Worm (Caenorhabditis elegans) whole organism, dauer: ENCODE data around the gene ndus-8.

ENCODE experiments used
- unc-62 ChIP-seq: sonication (generic microtip); optimal IDR thresholded peaks from 2 replicates; lab custom pipeline; 2017; ENCODE audit warnings: missing biosample characterization, missing genetic modification reagents, missing genetic modification characterization

ndus-8 gene

DNA sequence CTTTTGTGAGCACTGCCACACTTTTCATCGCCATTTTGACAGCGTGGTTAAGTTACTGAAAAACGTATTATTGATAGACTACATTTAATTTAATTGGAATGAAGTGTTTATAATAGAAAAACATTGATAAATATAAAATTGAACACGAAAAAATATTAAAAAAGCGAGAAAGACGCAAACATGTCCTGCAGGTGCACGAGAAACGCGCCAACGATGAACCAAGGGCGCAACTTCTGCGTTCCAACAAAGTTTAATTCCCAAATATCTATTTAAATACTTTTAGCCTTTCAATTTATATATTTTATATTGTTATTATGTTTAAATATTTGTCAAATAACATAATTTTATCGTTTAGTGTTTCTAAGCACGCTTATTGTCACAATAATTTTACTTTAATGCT lies at the start of gene ndus-8:
Gene ndus-8, minus strand, starts transcription at position 55 of the 400 bp plus-strand sequence.
- no peak for TF ChIP-seq unc-62 (GFP tag; lab: Kevin White, UChicago)

DNA sequence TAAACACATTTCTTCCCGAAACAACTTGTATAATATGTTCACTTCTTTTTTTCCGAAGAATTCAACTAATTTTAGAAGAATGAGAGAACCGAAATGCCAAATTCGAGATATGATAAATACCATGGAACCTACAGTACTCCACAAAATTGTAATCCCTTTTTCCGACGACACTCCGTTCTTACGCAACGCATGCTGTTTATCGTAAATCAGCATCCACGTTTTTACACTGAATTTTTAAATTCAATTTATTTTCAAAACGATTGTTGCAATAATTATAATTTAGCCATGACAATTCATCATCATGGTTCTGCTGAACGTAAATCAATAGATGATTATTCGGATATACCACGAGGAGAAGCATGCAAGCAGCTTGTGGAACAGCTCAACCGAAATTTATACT lies 47.2 kb upstream of the ndus-8 start, which contains the start of gene B0361.3:
Gene B0361.3, plus strand, starts transcription at position 284 of the 400 bp plus-strand sequence.
- no peak for TF ChIP-seq unc-62 (GFP tag; lab: Kevin White, UChicago)

DNA sequence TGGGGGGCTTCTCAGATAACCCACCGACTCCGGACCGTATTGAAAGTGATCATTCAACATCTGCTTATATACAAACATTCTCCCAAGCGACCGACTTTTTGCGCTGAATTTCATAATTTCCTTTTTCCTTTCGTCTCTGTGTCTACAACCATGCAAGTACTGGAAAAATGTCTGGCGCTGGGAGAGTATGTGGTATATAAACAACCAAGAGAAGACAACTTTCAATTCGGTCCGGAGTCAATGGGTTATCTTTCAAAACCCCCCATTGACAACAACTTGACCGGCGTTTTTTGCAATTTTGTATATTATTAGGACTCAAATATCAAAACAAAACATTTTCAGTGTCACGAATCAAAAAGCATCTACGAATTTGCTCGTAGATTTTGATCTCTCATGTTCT lies 44.5 kb upstream of the ndus-8 start:
- TF ChIP-seq unc-62 (GFP tag; lab: Kevin White, UChicago) = no peak

DNA sequence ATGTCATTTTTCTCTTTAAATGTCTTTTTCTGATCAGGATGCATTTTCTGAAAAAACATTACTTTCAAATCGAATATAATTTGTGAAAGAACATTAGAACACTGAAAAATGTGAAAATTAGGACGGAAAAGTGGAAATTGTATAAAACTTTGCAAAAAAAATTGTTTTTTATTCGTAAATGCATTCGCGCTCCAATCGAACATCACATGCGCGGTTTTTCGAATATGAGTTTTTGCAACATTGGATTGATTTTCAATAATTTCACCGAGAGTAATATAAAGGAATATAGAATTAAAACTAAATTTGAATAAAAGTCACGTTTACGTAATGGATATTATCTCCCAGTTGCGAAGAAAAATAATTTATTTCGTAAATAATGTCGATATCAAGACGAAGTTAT lies 43.2 kb upstream of the ndus-8 start, which contains the start of the genes spot-1 and B0361.11:
Gene spot-1, minus strand, starts transcription at position 47 of the 400 bp plus-strand sequence.
Gene B0361.11, plus strand, starts transcription at position 372 of the 400 bp plus-strand sequence.
- TF ChIP-seq unc-62 (GFP tag; lab: Kevin White, UChicago) = no peak

DNA sequence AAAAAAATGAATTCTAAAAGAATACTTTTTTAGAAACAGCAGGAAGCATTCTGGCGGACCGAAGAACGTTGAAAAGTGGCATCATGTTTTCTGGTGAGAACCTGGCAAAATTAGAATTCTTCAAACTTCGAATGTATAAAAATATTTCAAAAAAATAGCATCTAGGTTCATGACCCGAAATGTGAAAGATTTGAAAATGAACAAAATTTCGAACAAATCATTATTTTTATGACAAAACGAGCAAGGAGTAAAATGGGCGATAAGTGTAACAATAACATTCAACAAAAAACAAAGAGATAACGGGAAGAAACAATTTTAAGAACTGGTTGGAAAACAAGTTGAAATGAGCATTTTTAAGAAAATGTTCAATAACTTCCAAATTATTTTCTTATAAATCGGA lies 41.3 kb upstream of the ndus-8 start, which contains the start of gene psd-1:
Gene psd-1, minus strand, starts transcription at position 101 of the 400 bp plus-strand sequence.
- TF ChIP-seq unc-62 (GFP tag; lab: Kevin White, UChicago) = no peak

DNA sequence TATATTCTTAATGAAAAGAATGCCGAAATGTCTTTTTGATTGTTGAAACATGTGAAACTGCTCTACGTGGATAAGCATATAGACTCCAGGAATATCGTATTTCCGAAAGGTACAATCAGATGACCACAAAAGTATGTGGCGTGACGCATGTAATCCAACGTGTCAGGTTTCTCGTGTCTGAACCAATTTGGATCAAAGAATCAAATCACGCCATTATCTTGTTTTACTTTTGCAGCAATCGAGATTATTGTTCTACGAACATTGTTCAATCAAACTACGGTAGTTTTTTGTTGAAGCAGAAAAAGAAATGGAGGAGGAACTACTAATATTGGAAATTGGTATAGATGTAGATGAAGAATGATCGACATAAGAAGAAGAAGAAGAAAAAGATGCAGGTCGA lies 39.7 kb upstream of the ndus-8 start:
- TF ChIP-seq unc-62 (GFP tag; lab: Kevin White, UChicago) = no peak

DNA sequence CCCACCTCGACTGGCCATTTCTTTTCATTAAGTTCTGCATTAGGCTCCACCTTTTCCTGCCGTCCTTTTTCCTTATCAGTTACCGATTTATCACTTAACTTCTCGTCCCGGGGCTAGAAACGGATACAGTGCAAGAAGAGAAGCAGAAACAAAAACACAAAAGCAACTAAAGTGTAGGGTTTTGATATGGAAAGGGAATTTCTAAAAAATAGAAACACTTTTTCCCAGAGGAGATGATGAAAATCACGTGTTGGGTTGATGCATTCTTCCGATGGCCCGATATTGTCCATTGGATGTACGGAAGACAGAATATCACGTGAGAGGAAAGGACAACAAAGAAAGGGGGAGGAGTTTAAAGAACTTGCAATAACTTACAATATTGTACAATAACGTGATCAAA lies 38.8 kb upstream of the ndus-8 start:
- no peak for TF ChIP-seq unc-62 (GFP tag; lab: Kevin White, UChicago)

DNA sequence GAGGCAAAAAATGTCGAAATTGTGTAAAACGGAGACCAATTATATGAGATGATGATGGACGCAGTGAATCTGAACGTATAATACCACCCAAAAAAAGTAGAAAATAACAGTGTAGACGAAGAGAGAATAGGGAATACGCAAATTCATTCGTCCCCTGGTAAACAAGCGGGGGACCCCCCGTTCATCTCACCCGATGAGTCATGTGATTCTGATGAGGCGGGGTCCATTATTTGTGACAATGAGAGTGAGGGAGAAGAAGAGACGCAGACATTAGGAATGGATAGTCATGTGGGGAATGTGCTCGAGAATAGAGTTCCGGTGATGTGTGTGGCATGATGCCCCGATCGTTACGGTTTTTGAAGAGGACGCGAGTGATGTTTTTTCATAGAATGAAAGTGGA lies 38.1 kb upstream of the ndus-8 start:
- TF ChIP-seq unc-62 (GFP tag; lab: Kevin White, UChicago) = no peak

DNA sequence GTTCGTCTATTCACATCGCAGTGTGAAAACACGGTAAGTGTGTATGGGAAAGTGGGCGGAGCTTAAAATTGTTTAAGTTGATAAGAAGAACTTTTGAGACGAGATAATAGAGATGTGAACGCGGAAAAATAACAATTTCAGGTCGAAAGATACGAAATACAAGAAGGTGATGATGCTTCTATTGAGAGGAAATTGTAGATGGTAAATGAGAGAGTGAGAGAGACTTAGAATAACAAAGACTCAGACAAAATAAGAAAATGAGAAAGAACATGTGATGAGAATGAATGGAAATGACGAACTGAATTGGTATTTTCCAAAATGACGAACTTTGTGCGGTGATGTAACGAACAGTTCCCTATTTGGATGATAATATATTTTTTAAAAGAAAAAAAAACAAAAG lies 37.1 kb upstream of the ndus-8 start:
- TF ChIP-seq unc-62 (GFP tag; lab: Kevin White, UChicago) = no peak

DNA sequence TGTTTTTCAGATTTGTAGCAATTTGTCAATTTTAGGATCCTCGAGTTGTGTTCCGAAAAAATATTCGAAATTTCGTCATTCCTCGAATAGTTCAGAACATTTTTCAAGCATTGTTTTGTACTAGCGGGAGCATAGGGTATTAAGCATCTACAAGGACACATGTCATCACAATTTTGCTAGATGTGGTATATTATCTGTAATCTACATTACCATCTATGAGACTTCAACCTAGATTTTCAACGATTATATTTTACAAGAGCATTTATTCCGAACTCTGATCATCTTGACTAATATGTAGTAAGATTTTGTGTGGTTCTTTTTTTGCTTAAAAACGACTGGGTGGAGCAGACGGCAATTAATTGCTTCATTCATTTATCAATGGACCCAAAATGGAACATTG lies 29.0 kb upstream of the ndus-8 start:
- TF ChIP-seq unc-62 (GFP tag; lab: Kevin White, UChicago) = no peak

DNA sequence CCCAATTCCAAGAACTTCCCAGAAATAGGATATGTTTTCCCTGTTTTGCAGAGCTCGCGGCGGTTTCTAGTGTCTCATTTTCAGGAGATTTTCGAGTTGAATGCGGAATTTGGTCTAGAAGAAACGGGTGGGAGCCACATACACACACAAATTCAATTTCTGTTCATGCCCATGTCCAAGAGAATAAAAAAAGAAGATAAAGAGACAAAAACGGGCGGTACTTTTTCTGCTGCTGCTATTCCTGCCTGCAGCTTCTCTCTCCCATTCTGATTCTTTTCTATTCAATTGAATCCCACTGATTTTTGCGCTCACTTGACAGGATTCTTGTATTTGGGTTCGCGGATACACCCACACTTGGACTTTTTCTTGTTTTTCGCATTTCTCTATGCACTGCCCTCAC lies 28.6 kb upstream of the ndus-8 start:
- TF ChIP-seq unc-62 (GFP tag; lab: Kevin White, UChicago) = no peak

DNA sequence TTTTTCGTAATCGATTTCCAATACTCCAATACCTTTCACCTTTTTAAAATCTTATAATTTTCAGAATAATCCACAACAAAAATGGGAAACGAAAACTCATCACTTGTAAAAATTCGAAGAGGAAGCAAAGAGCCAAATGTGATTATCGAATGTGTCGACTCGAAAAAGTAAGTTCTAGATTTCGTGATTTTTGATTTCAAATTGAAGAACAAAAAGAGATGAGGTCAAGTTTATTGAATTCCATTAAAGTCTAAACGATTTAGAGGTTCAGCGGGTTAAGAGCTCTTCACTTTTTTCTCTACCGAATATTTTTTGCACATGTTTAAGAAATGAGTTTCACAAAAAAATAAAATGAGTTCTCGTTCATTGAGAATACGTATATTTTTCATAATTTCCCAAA lies 24.9 kb upstream of the ndus-8 start, which contains the start of gene B0361.4:
Gene B0361.4, plus strand, starts transcription at position 61 of the 400 bp plus-strand sequence.
- no peak for TF ChIP-seq unc-62 (GFP tag; lab: Kevin White, UChicago)

DNA sequence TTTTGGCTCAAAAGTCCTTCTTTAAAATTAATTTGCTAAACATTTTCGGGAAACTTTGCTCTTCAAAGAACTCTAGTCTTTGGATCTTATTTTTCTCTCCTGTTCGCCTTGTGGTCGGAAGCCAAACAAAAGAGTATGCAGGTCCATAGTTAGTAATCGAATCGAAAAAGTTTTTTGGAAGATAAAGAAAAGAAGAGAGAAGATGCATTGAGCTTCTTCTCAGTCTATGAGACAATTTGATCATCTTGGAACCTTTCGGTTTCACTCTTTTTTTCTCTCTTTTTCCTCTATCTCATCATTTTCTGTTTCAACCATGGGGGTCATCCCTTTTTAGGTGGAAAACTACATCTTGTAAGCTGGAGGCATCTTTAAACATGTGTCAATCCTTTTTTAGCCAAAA lies 19.7 kb upstream of the ndus-8 start:
- no peak for TF ChIP-seq unc-62 (GFP tag; lab: Kevin White, UChicago)

DNA sequence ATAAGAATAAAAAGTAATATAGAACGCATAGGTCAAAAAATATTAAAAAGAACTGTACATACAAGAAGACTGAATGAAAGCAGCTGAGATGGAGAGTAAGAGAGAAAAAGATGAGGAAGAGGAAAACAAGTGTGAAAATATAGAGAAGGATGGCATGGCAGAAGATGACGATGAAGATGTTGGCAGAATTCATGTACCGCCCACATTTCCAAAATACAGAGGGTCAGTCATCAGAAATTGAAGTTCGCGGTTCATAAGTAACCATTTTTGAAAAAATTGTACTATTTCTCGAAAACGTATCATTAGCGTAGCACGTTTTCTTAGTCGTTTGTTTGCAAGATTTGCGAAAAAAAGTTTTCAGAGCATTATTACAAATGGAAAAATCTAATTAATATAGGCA lies 13.7 kb upstream of the ndus-8 start, which contains the start of gene zmp-6:
Gene zmp-6, minus strand, starts transcription at position 101 of the 400 bp plus-strand sequence.
- TF ChIP-seq unc-62 (GFP tag; lab: Kevin White, UChicago) = no peak

DNA sequence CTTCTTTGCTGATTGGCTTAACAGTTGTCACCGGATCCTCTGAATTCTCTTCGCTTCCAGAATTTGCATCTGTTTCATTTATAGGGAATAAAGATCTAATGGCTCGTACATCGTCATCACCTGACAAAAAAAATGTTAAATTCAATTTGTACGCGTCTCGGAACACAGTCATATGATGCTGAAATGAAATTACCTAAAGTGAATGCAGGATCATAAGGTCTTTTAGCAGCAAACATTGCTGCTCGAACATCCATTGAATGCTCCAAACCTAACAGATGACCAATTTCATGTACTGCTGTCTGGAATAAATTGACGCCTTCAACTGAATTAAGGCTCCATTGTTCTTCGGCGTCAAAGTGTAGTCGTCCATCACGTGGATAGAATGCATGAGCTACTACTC lies 12.4 kb upstream of the ndus-8 start:
- no peak for TF ChIP-seq unc-62 (GFP tag; lab: Kevin White, UChicago)

DNA sequence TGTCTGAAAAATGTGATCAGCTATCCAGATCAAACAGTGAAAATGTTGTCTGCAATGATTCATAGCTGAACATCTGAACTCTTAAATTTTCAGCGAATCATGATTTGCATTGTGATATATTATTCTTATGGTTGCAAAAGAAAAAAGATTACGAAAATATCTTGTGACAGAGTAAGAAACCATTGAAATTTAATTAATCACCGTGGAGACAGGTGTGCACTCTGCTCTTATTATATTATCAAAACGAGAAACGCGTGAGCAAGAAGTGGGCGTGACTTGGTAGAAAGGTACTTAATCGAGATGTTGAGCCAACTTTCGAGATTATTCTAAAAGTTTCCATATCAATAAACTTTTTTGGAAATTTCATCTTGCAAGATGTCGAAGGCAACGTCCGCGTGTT lies 9.0 kb upstream of the ndus-8 start, which contains the start of gene osm-10:
Gene osm-10, plus strand, starts transcription at position 293 of the 400 bp plus-strand sequence.
- no peak for TF ChIP-seq unc-62 (GFP tag; lab: Kevin White, UChicago)

DNA sequence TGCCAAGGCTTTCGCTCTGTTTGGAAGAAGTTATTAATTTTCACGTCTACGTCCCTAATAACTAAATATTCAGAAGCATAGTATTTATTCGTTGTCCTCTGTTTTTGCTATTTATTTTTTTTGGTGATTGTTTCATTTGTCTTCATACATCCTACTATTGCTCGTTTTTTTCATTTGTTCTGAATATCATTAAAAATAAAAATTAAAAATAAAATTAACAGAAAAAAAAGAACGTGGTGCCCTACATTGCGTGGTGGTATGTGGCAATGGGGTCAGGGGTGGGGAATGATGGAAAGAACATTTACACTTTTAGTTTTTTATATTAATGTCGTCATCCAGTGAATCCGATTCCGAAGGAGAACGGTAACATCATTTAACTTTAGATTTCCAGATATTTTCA lies 7.1 kb upstream of the ndus-8 start, which contains the start of gene ztf-31:
Gene ztf-31, plus strand, starts transcription at position 301 of the 400 bp plus-strand sequence.
- TF ChIP-seq unc-62 (GFP tag; lab: Kevin White, UChicago) = no peak
